Fruit fly (Drosophila melanogaster) S2 (cell line): Measurements from ENCODE around the gene Nazo.
A peak's percentile ranks its signal among the peaks of the same experiment; 100 is the strongest.

ENCODE experiments used
- CG8478 ChIP-seq: fragments of >200 bp; optimal IDR thresholded peaks from 2 replicates; lab custom pipeline; 2018
- CTCF ChIP-seq, 2 experiments: fragments of >200 bp; optimal IDR thresholded peaks; 2 replicates each; lab custom pipeline; 2018

- TF ChIP-seq CG8478 (lab: Kevin White, UChicago) (no peak), CTCF (optimal IDR thresholded peaks at IDR 0.05; lab: Kevin White, UChicago) (peak; percentile 34 to 63)
Observed at dm6 chr3R:8305110-8305509, 17.4 kb downstream of the Nazo start, which contains the start of gene Sgt1.
